Fruit fly (Drosophila melanogaster) whole organism, wandering third instar larva: ENCODE results near the gene CG32428.

Experiments
- Vsx2 ChIP-seq: fragments of 200-300, 225-300 bp; sonication (Bioruptor generic); optimal IDR thresholded peaks from 2 replicates; lab custom pipeline; 2018; ENCODE audit warnings: missing biosample characterization, missing genetic modification characterization; ENCODE audit not compliant: partially characterized antibody
- br ChIP-seq: fragments of 200-800 bp; sonication (Bioruptor generic); optimal IDR thresholded peaks from 2 replicates; lab custom pipeline; 2016; ENCODE audit warnings: missing biosample characterization, missing genetic modification characterization
- dsf ChIP-seq: sonication (Bioruptor generic); optimal IDR thresholded peaks from 2 replicates; lab custom pipeline; 2016; ENCODE audit warnings: missing biosample characterization, missing genetic modification characterization, borderline replicate concordance
- fru ChIP-seq: fragments of 200-800 bp; sonication (Bioruptor generic); optimal IDR thresholded peaks from 3 replicates; lab custom pipeline; 2016; ENCODE audit warnings: missing biosample characterization, mild to moderate bottlenecking, missing genetic modification characterization
- tai ChIP-seq: sonication (Bioruptor generic); optimal IDR thresholded peaks from 2 replicates; lab custom pipeline; 2016; ENCODE audit warnings: missing biosample characterization, missing genetic modification characterization

dm6 chr3L:20472607-20473006, 916 bp downstream of the CG32428 start:
- no peak for TF ChIP-seq tai (GFP tag; lab: Kevin White, UChicago)
- TF ChIP-seq dsf (GFP tag; lab: Kevin White, UChicago), result no peak
- no peak for TF ChIP-seq fru (GFP tag; lab: Kevin White, UChicago)
- no peak for TF ChIP-seq br
- no peak for TF ChIP-seq Vsx2 (GFP tag; lab: Kevin White, UChicago)
